Worm (Caenorhabditis elegans) whole organism, L4 larva: ENCODE measurements around the gene moe-3.

Experiments
- F26F4.8 ChIP-seq: fragments of 200-800 bp; sonication (Bioruptor generic); conservative IDR thresholded peaks from 2 replicates; pipeline ENCODE4 v1.3.6; 2022; ENCODE audit warnings: missing genetic modification characterization, missing compliant biosample characterization
- F37D6.2 ChIP-seq: sonication (generic microtip); optimal IDR thresholded peaks from 2 replicates; lab custom pipeline; 2016; ENCODE audit warnings: mild to moderate bottlenecking, missing genetic modification characterization, missing compliant biosample characterization
- F49E8.2 ChIP-seq: sonication (generic microtip); optimal IDR thresholded peaks from 2 replicates; lab custom pipeline; 2016; ENCODE audit warnings: missing compliant biosample characterization, mild to moderate bottlenecking, missing genetic modification characterization, borderline replicate concordance
- R02D3.7 ChIP-seq: fragments of 150-350 bp; sonication (generic microtip); optimal IDR thresholded peaks from 3 replicates; lab custom pipeline; 2014; ENCODE audit warnings: missing biosample characterization, missing genetic modification characterization
- T20F7.1 ChIP-seq: fragments of 200-800 bp; sonication (Bioruptor generic); optimal IDR thresholded peaks from 2 replicates; lab custom pipeline; 2018; ENCODE audit warnings: mild to moderate bottlenecking, missing genetic modification characterization, missing compliant biosample characterization
- Y105C5A.15 ChIP-seq: fragments of 200-800 bp; sonication (Bioruptor generic); IDR thresholded peaks from 2 replicates; pipeline ENCODE4 v1.3.6; 2022; ENCODE audit warnings: missing genetic modification characterization, missing compliant biosample characterization
- Y48G9A.11 ChIP-seq: fragments of 200-800 bp; sonication (Bioruptor generic); IDR thresholded peaks from 2 replicates; pipeline ENCODE4 v1.3.6; 2022; ENCODE audit warnings: missing genetic modification reagents, missing genetic modification characterization, missing compliant biosample characterization
- Y5F2A.4 ChIP-seq: fragments of 200-800 bp; sonication (Bioruptor generic); optimal IDR thresholded peaks from 2 replicates; lab custom pipeline; 2018; ENCODE audit warnings: mild to moderate bottlenecking, missing genetic modification characterization, missing compliant biosample characterization
- Y75B8A.6 ChIP-seq: fragments of 200-800 bp; sonication (Bioruptor generic); IDR thresholded peaks from 2 replicates; pipeline ENCODE4 v1.3.6; 2022; ENCODE audit warnings: missing genetic modification reagents, missing genetic modification characterization, missing compliant biosample characterization
- ZK546.5 ChIP-seq, 2 experiments: sonication (generic microtip); optimal IDR thresholded peaks; 2 replicates each; lab custom pipeline; 2017; ENCODE audit warnings: missing biosample characterization in 2 of 2, missing genetic modification characterization in 2 of 2
- aly-2 ChIP-seq: sonication (generic microtip); optimal IDR thresholded peaks from 2 replicates; lab custom pipeline; 2018; ENCODE audit warnings: missing biosample characterization, missing genetic modification characterization
- attf-4 ChIP-seq: sonication (generic microtip); optimal IDR thresholded peaks from 3 replicates; lab custom pipeline; 2017; ENCODE audit warnings: missing biosample characterization, missing genetic modification characterization
- ceh-28 ChIP-seq: fragments of 150-350 bp; optimal IDR thresholded peaks from 2 replicates; lab custom pipeline; 2014; ENCODE audit warnings: missing biosample characterization, missing genetic modification reagents, missing genetic modification characterization
- ceh-44 ChIP-seq: fragments of 200-800 bp; sonication (Bioruptor generic); IDR thresholded peaks from 2 replicates; pipeline ENCODE4 v1.3.6; 2022; ENCODE audit warnings: missing genetic modification reagents, missing genetic modification characterization, missing compliant biosample characterization
- ceh-62 ChIP-seq: sonication (generic microtip); optimal IDR thresholded peaks from 2 replicates; lab custom pipeline; 2017; ENCODE audit warnings: missing biosample characterization, missing genetic modification characterization
- ceh-82 ChIP-seq: sonication (generic microtip); optimal IDR thresholded peaks from 2 replicates; lab custom pipeline; 2017; ENCODE audit warnings: missing biosample characterization, missing genetic modification characterization
- cey-2 ChIP-seq: sonication (generic microtip); optimal IDR thresholded peaks from 3 replicates; lab custom pipeline; 2017; ENCODE audit warnings: missing genetic modification characterization, mild to moderate bottlenecking, missing compliant biosample characterization, antibody characterized with exemption, borderline replicate concordance; ENCODE audit not compliant: insufficient read depth
- ctbp-1 ChIP-seq: fragments of 200-800 bp; sonication (Bioruptor generic); IDR thresholded peaks from 2 replicates; pipeline ENCODE4 v1.3.6; 2022; ENCODE audit warnings: missing genetic modification reagents, missing genetic modification characterization, missing compliant biosample characterization
- daf-12 ChIP-seq: fragments of 150-350 bp; optimal IDR thresholded peaks from 2 replicates; lab custom pipeline; 2014; ENCODE audit warnings: missing biosample characterization, missing genetic modification reagents, missing genetic modification characterization
- daf-16 ChIP-seq, 3 experiments: sonication (generic microtip); optimal IDR thresholded peaks; 2 replicates each; lab custom pipeline; 2016 to 2017; ENCODE audit warnings: missing genetic modification characterization in 3 of 3, missing genetic modification reagents in 3 of 3, mild to moderate bottlenecking in 2 of 3, missing compliant biosample characterization in 2 of 3, missing biosample characterization in 1 of 3, moderate library complexity in 1 of 3
- daf-19 ChIP-seq: fragments of 200-800 bp; sonication (Bioruptor generic); conservative IDR thresholded peaks from 2 replicates; pipeline ENCODE4 v1.3.6; 2022; ENCODE audit warnings: missing genetic modification characterization, missing compliant biosample characterization
- daf-8 ChIP-seq: fragments of 200-800 bp; sonication (Bioruptor generic); IDR thresholded peaks from 2 replicates; pipeline ENCODE4 v1.3.6; 2022; ENCODE audit warnings: missing genetic modification characterization, missing compliant biosample characterization
- dmd-8 ChIP-seq: fragments of 200-800 bp; sonication (Bioruptor generic); IDR thresholded peaks from 2 replicates; pipeline ENCODE4 v1.3.6; 2022; ENCODE audit warnings: missing genetic modification characterization, missing compliant biosample characterization
- dpl-1 ChIP-seq: fragments of 150-350 bp; optimal IDR thresholded peaks from 2 replicates; lab custom pipeline; 2014; ENCODE audit warnings: missing biosample characterization, missing genetic modification reagents, missing genetic modification characterization
- egl-27 ChIP-seq: sonication (generic microtip); optimal IDR thresholded peaks from 3 replicates; lab custom pipeline; 2017; ENCODE audit warnings: missing biosample characterization, missing genetic modification reagents, missing genetic modification characterization
- fos-1 ChIP-seq: fragments of 150-350 bp; optimal IDR thresholded peaks from 2 replicates; lab custom pipeline; 2014; ENCODE audit warnings: missing biosample characterization, missing genetic modification characterization
- hlh-30 ChIP-seq: sonication (generic microtip); optimal IDR thresholded peaks from 2 replicates; lab custom pipeline; 2017; ENCODE audit warnings: antibody characterized with exemption, mild to moderate bottlenecking, missing genetic modification characterization, missing compliant biosample characterization; ENCODE audit not compliant: insufficient read depth
- jun-1 ChIP-seq: fragments of 150-350 bp; optimal IDR thresholded peaks from 2 replicates; lab custom pipeline; 2014; ENCODE audit warnings: missing biosample characterization, missing genetic modification reagents, missing genetic modification characterization
- lir-3 ChIP-seq: sonication (generic microtip); optimal IDR thresholded peaks from 2 replicates; lab custom pipeline; 2016; ENCODE audit warnings: mild to moderate bottlenecking, missing genetic modification characterization, missing compliant biosample characterization
- madf-9 ChIP-seq: fragments of 200-800 bp; sonication (Bioruptor generic); conservative IDR thresholded peaks from 2 replicates; pipeline ENCODE4 v1.3.6; 2022; ENCODE audit warnings: missing genetic modification reagents, missing genetic modification characterization, missing compliant biosample characterization
- mdl-1 ChIP-seq, 2 experiments: fragments of 150-350 bp in 1 of 2; sonication (generic microtip) in 1 of 2; optimal IDR thresholded peaks; 2 replicates each; lab custom pipeline; 2014 to 2017; ENCODE audit warnings: missing biosample characterization in 2 of 2, missing genetic modification characterization in 2 of 2
- mdt-29 ChIP-seq: fragments of 200-800 bp; sonication (Bioruptor generic); IDR thresholded peaks from 2 replicates; pipeline ENCODE4 v1.3.6; 2022; ENCODE audit warnings: missing genetic modification reagents, missing genetic modification characterization, missing compliant biosample characterization
- mes-2 ChIP-seq: sonication (generic microtip); optimal IDR thresholded peaks from 2 replicates; lab custom pipeline; 2016; ENCODE audit warnings: missing genotype, mild to moderate bottlenecking, missing genetic modification characterization, missing compliant biosample characterization; ENCODE audit not compliant: poor library complexity, severe bottlenecking
- nhr-111 ChIP-seq: fragments of 200-800 bp; sonication (Bioruptor generic); optimal IDR thresholded peaks from 2 replicates; lab custom pipeline; 2018; ENCODE audit warnings: mild to moderate bottlenecking, missing genetic modification characterization, missing compliant biosample characterization
- nhr-237 ChIP-seq: sonication (generic microtip); optimal IDR thresholded peaks from 2 replicates; lab custom pipeline; 2017; ENCODE audit warnings: missing biosample characterization, missing genetic modification characterization
- nhr-25 ChIP-seq: sonication (generic microtip); optimal IDR thresholded peaks from 2 replicates; lab custom pipeline; 2017; ENCODE audit warnings: missing genetic modification characterization, mild to moderate bottlenecking, missing compliant biosample characterization, antibody characterized with exemption, moderate library complexity, borderline replicate concordance; ENCODE audit not compliant: insufficient read depth
- nhr-28 ChIP-seq: fragments of 150-350 bp; optimal IDR thresholded peaks from 2 replicates; lab custom pipeline; 2014; ENCODE audit warnings: missing biosample characterization, missing genetic modification characterization
- nhr-41 ChIP-seq: fragments of 200-800 bp; sonication (Bioruptor generic); IDR thresholded peaks from 2 replicates; pipeline ENCODE4 v1.3.6; 2022; ENCODE audit warnings: missing genetic modification reagents, missing genetic modification characterization, missing compliant biosample characterization
- nhr-6 ChIP-seq: fragments of 150-350 bp; optimal IDR thresholded peaks from 2 replicates; lab custom pipeline; 2014; ENCODE audit warnings: missing biosample characterization, missing genetic modification characterization
- nhr-77 ChIP-seq: fragments of 150-350 bp; optimal IDR thresholded peaks from 2 replicates; lab custom pipeline; 2014; ENCODE audit warnings: missing biosample characterization, missing genetic modification characterization
- pha-4 ChIP-seq, 2 experiments: fragments of 150-350 bp in 1 of 2; fragments of 200-800 bp in 1 of 2; sonication (Bioruptor generic) in 1 of 2; IDR thresholded peaks in 1 of 2; optimal IDR thresholded peaks in 1 of 2; 2 replicates each; pipeline versions ENCODE4 v1.3.6 to Lab custom; 2014 to 2022; ENCODE audit warnings: missing genetic modification characterization in 2 of 2, missing genetic modification reagents in 2 of 2, missing biosample characterization in 1 of 2, missing compliant biosample characterization in 1 of 2
- php-3 ChIP-seq: fragments of 200-800 bp; sonication (Bioruptor generic); IDR thresholded peaks from 2 replicates; pipeline ENCODE4 v1.3.6; 2022; ENCODE audit warnings: missing genetic modification reagents, missing genetic modification characterization, missing compliant biosample characterization
- snpc-4 ChIP-seq: fragments of 150-350 bp; optimal IDR thresholded peaks from 2 replicates; lab custom pipeline; 2014; ENCODE audit warnings: missing biosample characterization, missing genetic modification characterization
- spr-3 ChIP-seq: fragments of 200-800 bp; sonication (Bioruptor generic); optimal IDR thresholded peaks from 2 replicates; lab custom pipeline; 2018; ENCODE audit warnings: mild to moderate bottlenecking, missing genetic modification characterization, missing compliant biosample characterization
- unc-62 ChIP-seq, 3 experiments: fragments of 150-350 bp in 1 of 3; sonication (generic microtip); optimal IDR thresholded peaks in 2 of 3; peaks in 1 of 3; 1 replicate in 1 of 3; 2 replicates in 2 of 3; lab custom pipeline; 2014 to 2017; ENCODE audit warnings: missing biosample characterization in 3 of 3, missing genetic modification characterization in 3 of 3, missing genetic modification reagents in 3 of 3, missing genotype in 1 of 3
- vab-7 ChIP-seq: fragments of 200-800 bp; sonication (Bioruptor generic); IDR thresholded peaks from 2 replicates; pipeline ENCODE4 v1.3.6; 2022; ENCODE audit warnings: missing genetic modification reagents, missing genetic modification characterization, missing compliant biosample characterization
- zip-11 ChIP-seq: fragments of 200-800 bp; sonication (Bioruptor generic); IDR thresholded peaks from 2 replicates; pipeline ENCODE4 v1.3.6; 2022; ENCODE audit warnings: missing genetic modification characterization, missing compliant biosample characterization
- zip-2 ChIP-seq: fragments of 150-350 bp; optimal IDR thresholded peaks from 2 replicates; lab custom pipeline; 2014; ENCODE audit warnings: missing biosample characterization, missing genetic modification characterization
- ztf-11 ChIP-seq: fragments of 150-350 bp; optimal IDR thresholded peaks from 2 replicates; lab custom pipeline; 2014; ENCODE audit warnings: missing biosample characterization, missing genetic modification characterization
- ztf-7 ChIP-seq: fragments of 150-350 bp; optimal IDR thresholded peaks from 2 replicates; lab custom pipeline; 2014; ENCODE audit warnings: missing biosample characterization, missing genetic modification characterization

The moe-3 gene

ce11 chrII:13156971-13157370 is 8.6 kb downstream of the moe-3 start, which contains the start of the genes hpr-17 and F32A11.1 (continued):
- TF ChIP-seq pha-4 (GFP tag; IDR thresholded peaks at IDR 0.05; lab: Robert Waterston, UW), result peak; percentile 64; the same call in 1 of the 2 replicates
- peak; percentile 54 for TF ChIP-seq pha-4 (tag; optimal IDR thresholded peaks at IDR 0.05; lab: Kevin White, UChicago)
- peak in 1 of 2 experiments; percentile 90 for TF ChIP-seq unc-62 (GFP tag; optimal IDR thresholded peaks at IDR 0.05 in 1 of 2; lab: Kevin White, UChicago)
- TF ChIP-seq unc-62 (tag; optimal IDR thresholded peaks at IDR 0.05; lab: Kevin White, UChicago), result no peak
- no peak for TF ChIP-seq ctbp-1 (GFP tag; lab: Robert Waterston, UW)
- no peak for TF ChIP-seq nhr-237 (tag; lab: Kevin White, UChicago)
- no peak for TF ChIP-seq F49E8.2 (tag; lab: Kevin White, UChicago)
- no peak for TF ChIP-seq nhr-111
- TF ChIP-seq vab-7 (GFP tag; lab: Robert Waterston, UW), result no peak
- peak; percentile 80 for TF ChIP-seq mes-2 (tag; lab: Kevin White, UChicago)
- peak; percentile 44 for TF ChIP-seq nhr-28 (tag; lab: Kevin White, UChicago)
- no peak for TF ChIP-seq jun-1 (tag; lab: Kevin White, UChicago)
- no peak for TF ChIP-seq Y5F2A.4 (GFP tag; lab: Kevin White, UChicago)
- TF ChIP-seq dmd-8 (GFP tag; lab: Robert Waterston, UW), result no peak
- TF ChIP-seq F37D6.2 (tag; lab: Kevin White, UChicago), result peak; percentile 46
- TF ChIP-seq ztf-7 (tag; lab: Kevin White, UChicago), result peak; percentile 67
- no peak for TF ChIP-seq zip-11 (GFP tag; lab: Robert Waterston, UW)
- no peak for TF ChIP-seq ceh-82 (tag; lab: Kevin White, UChicago)
- TF ChIP-seq ZK546.5 (tag; optimal IDR thresholded peaks at IDR 0.05; lab: Kevin White, UChicago), result no peak
- TF ChIP-seq madf-9, result peak; percentile 71; the same call in 1 of the 2 replicates
- 0 out of 2 replicates have a peak, but pooled peaks have one; percentile 35 for TF ChIP-seq Y48G9A.11 (GFP tag; lab: Robert Waterston, UW)
- peak; percentile 68 for TF ChIP-seq hlh-30 (tag; lab: Kevin White, UChicago)
- TF ChIP-seq egl-27, result no peak
- TF ChIP-seq daf-16 (GFP tag; optimal IDR thresholded peaks at IDR 0.05; lab: Kevin White, UChicago), result peak in 1 of 2 experiments; percentile 77
- peak; percentile 61 for TF ChIP-seq daf-16 (tag; optimal IDR thresholded peaks at IDR 0.05; lab: Kevin White, UChicago)
- TF ChIP-seq Y105C5A.15 (GFP tag; lab: Robert Waterston, UW), result no peak
- TF ChIP-seq ceh-28 (tag; lab: Kevin White, UChicago), result no peak
- no peak for TF ChIP-seq zip-2 (tag; lab: Kevin White, UChicago)
- no peak for TF ChIP-seq daf-19 (GFP tag; lab: Robert Waterston, UW)
- no peak for TF ChIP-seq T20F7.1 (GFP tag; lab: Kevin White, UChicago)
- no peak for TF ChIP-seq R02D3.7 (tag; lab: Kevin White, UChicago)
- TF ChIP-seq cey-2 (tag; lab: Kevin White, UChicago), result no peak
- no peak for TF ChIP-seq daf-8 (GFP tag; lab: Robert Waterston, UW)
- TF ChIP-seq ceh-44 (GFP tag; lab: Robert Waterston, UW), result no peak
- TF ChIP-seq nhr-6 (tag; lab: Kevin White, UChicago), result peak; percentile 75
- no peak for TF ChIP-seq fos-1 (tag; lab: Kevin White, UChicago)
- no peak for TF ChIP-seq aly-2
- TF ChIP-seq nhr-41 (GFP tag; lab: Robert Waterston, UW), result no peak
- TF ChIP-seq spr-3 (GFP tag; lab: Kevin White, UChicago), result no peak
- TF ChIP-seq nhr-77 (tag; lab: Kevin White, UChicago), result peak; percentile 2
- no peak for TF ChIP-seq attf-4 (tag; lab: Kevin White, UChicago)
- peak in 1 of 2 experiments; percentile 51 for TF ChIP-seq mdl-1 (tag; optimal IDR thresholded peaks at IDR 0.05; lab: Kevin White, UChicago)
- peak; percentile 51 for TF ChIP-seq snpc-4 (tag; lab: Kevin White, UChicago)
- no peak for TF ChIP-seq ceh-62
- no peak for TF ChIP-seq daf-12 (tag; lab: Kevin White, UChicago)
- TF ChIP-seq php-3, result no peak
- no peak for TF ChIP-seq F26F4.8 (GFP tag; lab: Robert Waterston, UW)
- peak; percentile 98 for TF ChIP-seq dpl-1
- no peak for TF ChIP-seq nhr-25
- no peak for TF ChIP-seq mdt-29 (GFP tag; lab: Robert Waterston, UW)
- TF ChIP-seq ztf-11 (tag; lab: Kevin White, UChicago), result no peak
- no peak for TF ChIP-seq lir-3 (tag; lab: Kevin White, UChicago)
- no peak for TF ChIP-seq Y75B8A.6
